Worm (Caenorhabditis elegans): Measurements from ENCODE around the gene C07E3.8.

Gene C07E3.8

DNA sequence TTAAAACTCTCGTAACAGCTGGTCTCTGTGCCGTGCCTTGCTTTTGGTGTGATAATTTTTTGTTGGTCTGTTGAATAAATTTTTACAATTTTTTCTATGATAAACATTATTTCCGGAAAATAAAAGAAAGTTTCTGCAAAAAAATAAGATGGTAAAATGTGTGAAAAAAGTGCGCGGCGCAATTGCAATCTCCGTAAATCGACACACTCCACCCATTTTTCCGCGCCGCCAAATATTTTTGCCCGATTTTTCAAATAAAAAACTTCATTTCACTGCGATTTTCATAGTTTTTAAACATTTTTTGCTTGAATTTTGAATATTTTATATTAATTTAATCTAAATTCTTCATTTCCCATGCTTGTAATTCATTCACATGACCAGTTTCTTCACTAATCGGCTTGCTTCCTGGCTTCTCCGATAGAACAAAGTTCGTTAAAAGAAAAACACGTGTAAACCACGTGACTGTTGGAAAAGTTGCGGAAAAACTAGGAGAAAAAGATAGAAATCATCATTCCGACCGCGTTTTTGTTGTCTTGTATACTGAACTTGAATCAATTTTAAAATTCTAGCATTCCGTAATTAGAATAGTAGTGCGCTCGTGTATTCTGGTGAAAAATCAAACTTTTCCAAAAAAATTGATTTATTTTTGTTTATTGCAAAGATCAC lies 36.1 kb downstream of the C07E3.8 start (continued):
- TF ChIP-seq daf-12 (tag; optimal IDR thresholded peaks at IDR 0.05) (no peak), dve-1 (tag; optimal IDR thresholded peaks at IDR 0.05; ENCODE audit: insufficient read depth) (peak; percentile 87), hif-1 (tag; optimal IDR thresholded peaks at IDR 0.05) (peak in 1 of 2 experiments; percentile 65), zfp-3 (GFP tag; conservative IDR thresholded peaks at IDR 0.05) (no peak), nhr-237 (tag; optimal IDR thresholded peaks at IDR 0.05) (no peak), attf-4 (tag; optimal IDR thresholded peaks at IDR 0.05) (no peak), ceh-28 (tag; optimal IDR thresholded peaks at IDR 0.05) (no peak), ZK337.2 (GFP tag; IDR thresholded peaks at IDR 0.05) (no peak), ces-1 (GFP tag; optimal IDR thresholded peaks at IDR 0.05) (no peak), madf-5 (GFP tag; IDR thresholded peaks at IDR 0.05) (no peak), F26F4.8 (GFP tag; conservative IDR thresholded peaks at IDR 0.05) (no peak), jun-1 (tag; optimal IDR thresholded peaks at IDR 0.05) (no peak), rbr-2 (tag; optimal IDR thresholded peaks at IDR 0.05) (peak; percentile 67), zfp-2 (tag; optimal IDR thresholded peaks at IDR 0.05) (no peak), nhr-102 (tag; optimal IDR thresholded peaks at IDR 0.05) (peak; percentile 43)

DNA sequence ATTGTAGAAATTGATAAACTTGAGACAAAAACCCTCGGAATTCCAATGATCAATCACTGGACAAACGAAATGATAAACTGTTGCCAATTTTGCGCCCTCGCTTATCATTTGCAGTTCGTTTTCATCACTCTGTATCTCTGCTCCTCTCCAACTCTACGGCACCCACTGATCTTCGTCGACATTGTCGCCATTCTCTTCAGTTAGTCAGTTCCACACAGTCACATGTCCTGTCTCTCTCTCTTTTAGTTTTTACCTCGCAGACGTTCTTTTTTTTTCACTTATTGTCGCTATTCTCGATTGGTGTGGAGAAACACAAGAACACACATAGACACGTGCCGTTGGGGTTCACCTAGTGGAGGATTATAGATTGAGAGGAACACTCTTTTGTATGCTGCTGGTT lies 37.0 kb downstream of the C07E3.8 start:
- TF ChIP-seq spr-3 (GFP tag; optimal IDR thresholded peaks at IDR 0.05) (peak; percentile 5), ctbp-1 (GFP tag; IDR thresholded peaks at IDR 0.05) (peak; percentile 44; the same call in 1 of the 2 replicates), D1046.2 (GFP tag; IDR thresholded peaks at IDR 0.05) (no peak), mep-1 (tag; optimal IDR thresholded peaks at IDR 0.05) (peak; percentile 79), nhr-42 (GFP tag; IDR thresholded peaks at IDR 0.05) (0 out of 2 replicates have a peak, but pooled peaks have one; percentile 26), saeg-2 (GFP tag; IDR thresholded peaks at IDR 0.05) (0 out of 2 replicates have a peak, but pooled peaks have one; percentile 71), hlh-11 (tag; optimal IDR thresholded peaks at IDR 0.05) (peak; percentile 96), nhr-77 (tag; optimal IDR thresholded peaks at IDR 0.05) (peak; percentile 63), nhr-48 (tag; optimal IDR thresholded peaks at IDR 0.05) (peak; percentile 91), lin-38 (GFP tag; IDR thresholded peaks at IDR 0.05) (peak; percentile 25), lim-7 (GFP tag; IDR thresholded peaks at IDR 0.05) (no peak), hlh-30 (tag; optimal IDR thresholded peaks at IDR 0.05; ENCODE audit: insufficient read depth) (peak; percentile 97), ama-1 (optimal IDR thresholded peaks at IDR 0.05) (peak; percentile 80), php-3 (GFP tag; IDR thresholded peaks at IDR 0.05) (no peak), ceh-44 (GFP tag; IDR thresholded peaks at IDR 0.05) (no peak), T20F7.1 (GFP tag; optimal IDR thresholded peaks at IDR 0.05) (peak; percentile 78), daf-12 (tag; optimal IDR thresholded peaks at IDR 0.05) (no peak), unc-62 (GFP tag; optimal IDR thresholded peaks at IDR 0.05 in 1 of 2) (peak in 1 of 2 experiments; percentile 96), unc-62 (tag; optimal IDR thresholded peaks at IDR 0.05) (no peak), mxl-3 (GFP tag; optimal IDR thresholded peaks at IDR 0.05) (peak; percentile 93), Y75B8A.6 (GFP tag; IDR thresholded peaks at IDR 0.05) (0 out of 2 replicates have a peak, but pooled peaks have one; percentile 34), dve-1 (tag; optimal IDR thresholded peaks at IDR 0.05; ENCODE audit: insufficient read depth) (peak; percentile 93), pqm-1 (tag; optimal IDR thresholded peaks at IDR 0.05) (peak; percentile 77), lsy-2 (tag; optimal IDR thresholded peaks at IDR 0.05) (peak in 1 of 2 experiments; percentile 75), madf-9 (GFP tag; conservative IDR thresholded peaks at IDR 0.05) (0 out of 2 replicates have a peak, but pooled peaks have one; percentile 31), fos-1 (tag; optimal IDR thresholded peaks at IDR 0.05) (no peak), nhr-41 (GFP tag; IDR thresholded peaks at IDR 0.05) (no peak), ceh-20 (GFP tag; IDR thresholded peaks at IDR 0.05) (peak; percentile 78), gei-8 (GFP tag; optimal IDR thresholded peaks at IDR 0.05) (peak; percentile 54), ceh-82 (tag; optimal IDR thresholded peaks at IDR 0.05) (no peak), nhr-25 (tag; optimal IDR thresholded peaks at IDR 0.05; ENCODE audit: borderline replicate concordance, insufficient read depth) (peak; percentile 78), nhr-10 (tag; optimal IDR thresholded peaks at IDR 0.05) (peak; percentile 45), dpl-1 (GFP tag; optimal IDR thresholded peaks at IDR 0.05) (peak; percentile 39), nhr-11 (tag; optimal IDR thresholded peaks at IDR 0.05) (peak; percentile 16), zfp-3 (GFP tag; conservative IDR thresholded peaks at IDR 0.05) (0 out of 2 replicates have a peak, but pooled peaks have one; percentile 15), hmg-1.1 (GFP tag; IDR thresholded peaks at IDR 0.05) (peak; percentile 51), nhr-102 (tag; optimal IDR thresholded peaks at IDR 0.05) (peak; percentile 41)
